Worm (Caenorhabditis elegans) whole organism, L3 larva: ENCODE measurements around the gene srh-112.

Source experiments
- R02D3.7 ChIP-seq: fragments of 150-350 bp; optimal IDR thresholded peaks from 2 replicates; lab custom pipeline; 2014; ENCODE audit warnings: missing biosample characterization, missing genetic modification characterization
- ZK546.5 ChIP-seq: sonication (generic microtip); optimal IDR thresholded peaks from 2 replicates; lab custom pipeline; 2017; ENCODE audit warnings: missing biosample characterization, missing genetic modification characterization
- ama-1 ChIP-seq: fragments of 150-350 bp; optimal IDR thresholded peaks from 2 replicates; lab custom pipeline; 2018
- ceh-16 ChIP-seq: sonication (generic microtip); optimal IDR thresholded peaks from 2 replicates; lab custom pipeline; 2017; ENCODE audit warnings: missing biosample characterization, missing genetic modification characterization
- ceh-82 ChIP-seq: fragments of 150-350 bp; optimal IDR thresholded peaks from 2 replicates; lab custom pipeline; 2014; ENCODE audit warnings: missing biosample characterization, missing genetic modification characterization
- egl-27 ChIP-seq: sonication (generic microtip); optimal IDR thresholded peaks from 4 replicates; lab custom pipeline; 2017; ENCODE audit warnings: missing biosample characterization, missing genetic modification reagents, missing genetic modification characterization
- egl-5 ChIP-seq: fragments of 150-350 bp; optimal IDR thresholded peaks from 2 replicates; lab custom pipeline; 2017; ENCODE audit warnings: missing biosample characterization, missing genetic modification reagents, missing genetic modification characterization, inconsistent platforms
- elt-1 ChIP-seq: fragments of 150-350 bp; optimal IDR thresholded peaks from 2 replicates; lab custom pipeline; 2014; ENCODE audit warnings: missing biosample characterization, missing genetic modification characterization
- elt-2 ChIP-seq: sonication (generic microtip); optimal IDR thresholded peaks from 2 replicates; lab custom pipeline; 2016; ENCODE audit warnings: missing genetic modification reagents, mild to moderate bottlenecking, missing genetic modification characterization, missing compliant biosample characterization
- eor-1 ChIP-seq, 2 experiments: fragments of 150-350 bp; optimal IDR thresholded peaks; 2 replicates each; lab custom pipeline; 2014 to 2018; ENCODE audit warnings: missing biosample characterization in 2 of 2, missing genetic modification characterization in 2 of 2
- fkh-10 ChIP-seq: sonication (generic microtip); optimal IDR thresholded peaks from 2 replicates; lab custom pipeline; 2017; ENCODE audit warnings: missing biosample characterization, missing genetic modification reagents, missing genetic modification characterization
- fkh-2 ChIP-seq: fragments of 150-350 bp; optimal IDR thresholded peaks from 2 replicates; lab custom pipeline; 2014; ENCODE audit warnings: missing biosample characterization, missing genetic modification reagents, missing genetic modification characterization
- fos-1 ChIP-seq: fragments of 150-350 bp; optimal IDR thresholded peaks from 2 replicates; lab custom pipeline; 2014; ENCODE audit warnings: missing biosample characterization, missing genetic modification characterization
- hmg-11 ChIP-seq: sonication (generic microtip); optimal IDR thresholded peaks from 2 replicates; lab custom pipeline; 2016; ENCODE audit warnings: missing genetic modification characterization, missing compliant biosample characterization
- jun-1 ChIP-seq: fragments of 150-350 bp; optimal IDR thresholded peaks from 2 replicates; lab custom pipeline; 2014; ENCODE audit warnings: missing biosample characterization, missing genetic modification reagents, missing genetic modification characterization
- lin-39 ChIP-seq: fragments of 150-350 bp; optimal IDR thresholded peaks from 2 replicates; lab custom pipeline; 2018; ENCODE audit warnings: missing biosample characterization, missing genetic modification reagents, missing genetic modification characterization
- lsy-12 ChIP-seq: sonication (generic microtip); optimal IDR thresholded peaks from 2 replicates; lab custom pipeline; 2016; ENCODE audit warnings: mild to moderate bottlenecking, missing genetic modification characterization, missing compliant biosample characterization
- mdl-1 ChIP-seq: fragments of 150-350 bp; optimal IDR thresholded peaks from 2 replicates; lab custom pipeline; 2014; ENCODE audit warnings: missing biosample characterization, missing genetic modification characterization
- nfya-1 ChIP-seq: sonication (generic microtip); optimal IDR thresholded peaks from 2 replicates; lab custom pipeline; 2017; ENCODE audit warnings: missing genetic modification characterization, mild to moderate bottlenecking, missing compliant biosample characterization, antibody characterized with exemption, moderate library complexity; ENCODE audit not compliant: insufficient read depth
- nhr-11 ChIP-seq: fragments of 150-350 bp; optimal IDR thresholded peaks from 2 replicates; lab custom pipeline; 2014; ENCODE audit warnings: missing biosample characterization, missing genetic modification characterization
- nhr-12 ChIP-seq: fragments of 150-350 bp; optimal IDR thresholded peaks from 2 replicates; lab custom pipeline; 2014; ENCODE audit warnings: missing biosample characterization, missing genetic modification characterization
- nhr-23 ChIP-seq: fragments of 150-350 bp; optimal IDR thresholded peaks from 2 replicates; lab custom pipeline; 2014; ENCODE audit warnings: missing biosample characterization, missing genetic modification reagents, missing genetic modification characterization
- nhr-237 ChIP-seq: fragments of 150-350 bp; optimal IDR thresholded peaks from 2 replicates; lab custom pipeline; 2014; ENCODE audit warnings: missing biosample characterization, missing genetic modification characterization
- nhr-25 ChIP-seq: sonication (generic microtip); optimal IDR thresholded peaks from 2 replicates; lab custom pipeline; 2017; ENCODE audit warnings: missing biosample characterization, missing genetic modification characterization
- nhr-28 ChIP-seq: fragments of 150-350 bp; optimal IDR thresholded peaks from 2 replicates; lab custom pipeline; 2014; ENCODE audit warnings: missing biosample characterization, missing genetic modification characterization
- nhr-76 ChIP-seq: fragments of 150-350 bp; sonication (generic microtip); optimal IDR thresholded peaks from 5 replicates; lab custom pipeline; 2014; ENCODE audit warnings: missing biosample characterization, missing genetic modification characterization
- pqm-1 ChIP-seq: fragments of 150-350 bp; optimal IDR thresholded peaks from 2 replicates; lab custom pipeline; 2017; ENCODE audit warnings: missing biosample characterization, missing genetic modification characterization, inconsistent platforms
- sea-2 ChIP-seq: fragments of 150-350 bp; sonication (generic microtip); optimal IDR thresholded peaks from 4 replicates; lab custom pipeline; 2014; ENCODE audit warnings: missing biosample characterization, missing genetic modification reagents, missing genetic modification characterization
- skn-1 ChIP-seq: fragments of 150-350 bp; optimal IDR thresholded peaks from 2 replicates; lab custom pipeline; 2014; ENCODE audit warnings: missing biosample characterization, missing genetic modification characterization
- unc-39 ChIP-seq: sonication (generic microtip); optimal IDR thresholded peaks from 4 replicates; lab custom pipeline; 2017; ENCODE audit warnings: missing biosample characterization, missing genetic modification characterization
- unc-62 ChIP-seq: fragments of 150-350 bp; sonication (generic microtip); optimal IDR thresholded peaks from 4 replicates; lab custom pipeline; 2014; ENCODE audit warnings: missing biosample characterization, missing genetic modification reagents, missing genetic modification characterization
- zag-1 ChIP-seq: fragments of 150-350 bp; optimal IDR thresholded peaks from 2 replicates; lab custom pipeline; 2014; ENCODE audit warnings: missing biosample characterization, missing genetic modification characterization

Gene srh-112

DNA sequence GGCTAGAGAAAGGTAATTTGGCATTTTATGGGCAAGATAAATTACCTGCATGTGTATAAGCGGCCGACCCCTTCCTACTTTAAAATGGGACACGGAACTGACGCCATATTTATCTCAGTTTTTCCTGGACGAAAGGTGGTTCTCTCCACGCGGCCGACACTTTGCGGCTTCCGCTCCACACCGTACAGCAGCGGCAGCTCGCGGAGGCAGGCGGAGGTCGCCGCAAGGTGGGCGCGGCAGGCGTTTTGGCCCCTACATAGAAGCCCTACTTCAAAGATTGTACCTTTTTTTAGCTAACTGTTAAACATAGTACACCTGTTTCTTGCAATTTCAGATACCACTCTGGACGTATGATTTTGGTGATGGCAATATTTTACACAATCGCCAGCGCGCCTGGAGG, 19.6 kb downstream of the srh-112 start:
- TF ChIP-seq unc-39 (tag; lab: Kevin White, UChicago) (no peak), nhr-23 (tag; lab: Kevin White, UChicago) (no peak)

- no peak for TF ChIP-seq unc-39 (tag; lab: Kevin White, UChicago)
- no peak for TF ChIP-seq nhr-28 (tag; lab: Kevin White, UChicago)
- no peak for TF ChIP-seq nhr-25 (tag; lab: Kevin White, UChicago)
- no peak for TF ChIP-seq ceh-82 (tag; lab: Kevin White, UChicago)
- TF ChIP-seq fkh-10 (GFP tag; lab: Kevin White, UChicago) = no peak
- no peak for TF ChIP-seq sea-2 (GFP tag; lab: Kevin White, UChicago)
- no peak for TF ChIP-seq zag-1 (tag; lab: Kevin White, UChicago)
- TF ChIP-seq nhr-11 (tag; lab: Kevin White, UChicago) = no peak
- no peak for TF ChIP-seq unc-62 (GFP tag; lab: Kevin White, UChicago)
- TF ChIP-seq nhr-76 (tag; lab: Kevin White, UChicago) = no peak
- no peak for TF ChIP-seq hmg-11 (tag; lab: Kevin White, UChicago)
- no peak for TF ChIP-seq nfya-1 (tag; lab: Kevin White, UChicago)
Measured at ce11 chrV:17201847-17202246, 24.2 kb downstream of the srh-112 start, which contains the start of gene Y68A4A.10. Gene Y68A4A.10, plus strand, starts transcription at chrV:17202147.

DNA sequence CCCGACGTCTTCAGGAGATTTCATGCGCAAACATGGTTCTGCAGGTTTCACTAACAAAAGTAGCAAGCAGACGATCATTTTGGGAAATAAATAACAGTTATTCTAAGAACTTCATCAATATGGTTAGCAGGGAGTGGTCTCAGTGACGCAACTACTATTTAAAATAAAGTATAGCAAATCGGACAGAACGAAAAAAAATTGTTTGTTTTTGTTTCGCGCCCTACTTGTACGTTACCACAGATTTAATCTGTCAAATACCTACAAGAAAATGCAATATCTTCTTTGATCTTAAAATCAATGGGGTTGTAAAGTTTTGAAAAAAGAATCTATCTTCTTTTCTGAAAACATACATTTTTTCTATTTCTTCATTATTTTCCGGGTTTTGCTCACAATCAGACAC, 27.1 kb downstream of the srh-112 start, which contains the start of gene srz-96:
srz-96 (plus strand) TSS at position 301 of the 400 bp plus-strand sequence.
- TF ChIP-seq nhr-237 (no peak), ceh-16 (no peak), nhr-12 (no peak), zag-1 (tag; lab: Kevin White, UChicago) (no peak)

DNA sequence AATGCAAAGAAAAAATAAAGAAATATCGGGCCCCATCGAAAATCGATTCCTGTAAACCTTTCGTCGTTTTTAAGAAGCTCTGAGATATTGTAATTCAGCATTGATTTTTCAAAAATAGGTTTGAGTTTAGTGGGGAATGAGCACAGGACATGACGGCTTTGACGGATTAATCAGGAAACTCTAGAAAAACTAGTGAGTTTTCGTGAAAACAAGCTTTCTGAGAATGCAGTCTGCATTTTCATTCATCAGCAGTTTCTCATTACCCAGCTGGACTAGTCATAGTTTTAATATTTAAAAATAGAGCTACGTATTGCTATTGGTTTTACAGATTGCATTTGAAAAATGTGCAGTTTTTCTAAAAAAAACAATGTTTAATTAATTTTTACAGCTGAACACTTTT, 33.8 kb downstream of the srh-112 start, which contains the start of gene srz-47:
srz-47 (minus strand) TSS at position 101 of the 400 bp plus-strand sequence.
- TF ChIP-seq fos-1 (tag; lab: Kevin White, UChicago) (no peak), sea-2 (GFP tag; lab: Kevin White, UChicago) (no peak), ceh-16 (no peak), lin-39 (tag; lab: Kevin White, UChicago) (no peak), nhr-28 (tag; lab: Kevin White, UChicago) (no peak), ZK546.5 (no peak), nhr-23 (tag; lab: Kevin White, UChicago) (no peak), elt-1 (tag; lab: Kevin White, UChicago) (no peak), elt-2 (tag; lab: Kevin White, UChicago) (no peak), fkh-2 (tag; lab: Kevin White, UChicago) (no peak), mdl-1 (tag; lab: Kevin White, UChicago) (no peak)

- TF ChIP-seq lin-39 (tag; lab: Kevin White, UChicago) (no peak), skn-1 (tag; lab: Kevin White, UChicago) (no peak), fkh-2 (tag; lab: Kevin White, UChicago) (no peak), nhr-25 (tag; lab: Kevin White, UChicago) (no peak), ceh-16 (no peak), egl-27 (tag; lab: Kevin White, UChicago) (no peak), ama-1 (lab: Kevin White, UChicago) (no peak), zag-1 (tag; lab: Kevin White, UChicago) (no peak), jun-1 (tag; lab: Kevin White, UChicago) (no peak), lsy-12 (tag; lab: Kevin White, UChicago) (no peak), egl-5 (tag; lab: Kevin White, UChicago) (no peak), nfya-1 (tag; lab: Kevin White, UChicago) (no peak), nhr-11 (tag; lab: Kevin White, UChicago) (no peak), eor-1 (tag; optimal IDR thresholded peaks at IDR 0.05; lab: Kevin White, UChicago) (no peak), R02D3.7 (tag; lab: Kevin White, UChicago) (no peak), fos-1 (tag; lab: Kevin White, UChicago) (no peak), pqm-1 (tag; lab: Kevin White, UChicago) (no peak), mdl-1 (tag; lab: Kevin White, UChicago) (no peak), fkh-10 (GFP tag; lab: Kevin White, UChicago) (no peak), unc-39 (tag; lab: Kevin White, UChicago) (no peak)
Measured at ce11 chrV:17190399-17190798, 35.6 kb downstream of the srh-112 start, which contains the start of gene str-199. Gene str-199, minus strand, starts transcription at chrV:17190499.
